Worm (Caenorhabditis elegans) whole organism, midembryonic: ENCODE data around the gene C02B10.4.

ENCODE experiments used
- flt-1 ChIP-seq: fragments of 200-800 bp; sonication (Bioruptor generic); IDR thresholded peaks from 2 replicates; pipeline ENCODE4 v1.3.6; 2022; ENCODE audit warnings: missing genetic modification characterization, missing compliant biosample characterization
- med-1 ChIP-seq: sonication (generic microtip); optimal IDR thresholded peaks from 2 replicates; lab custom pipeline; 2017; ENCODE audit warnings: missing genetic modification characterization, mild to moderate bottlenecking, missing compliant biosample characterization, antibody characterized with exemption, missing genetic modification reagents; ENCODE audit not compliant: insufficient read depth
- ztf-23 ChIP-seq: fragments of 200-800 bp; sonication (Bioruptor generic); IDR thresholded peaks from 2 replicates; pipeline ENCODE4 v1.3.6; 2022; ENCODE audit warnings: missing genetic modification reagents, missing genetic modification characterization, missing compliant biosample characterization

- TF ChIP-seq med-1 (GFP tag; lab: Kevin White, UChicago) (no peak), ztf-23 (GFP tag; lab: Robert Waterston, UW) (no peak; the same call in 1 of the 2 replicates), flt-1 (GFP tag; lab: Robert Waterston, UW) (no peak)
Observed at ce11 chrIV:5077918-5078317, 13.5 kb upstream of the C02B10.4 start.
